Worm (Caenorhabditis elegans): Measurements from ENCODE around the gene F31F4.1.
A peak's percentile ranks its signal among the peaks of the same experiment; 100 is the strongest.

The F31F4.1 gene

ce11 chrV:728822-729493 lies 45.1 kb downstream of the F31F4.1 start:
- no peak for TF ChIP-seq him-1 (tag; optimal IDR thresholded peaks at IDR 0.05)
- no peak for TF ChIP-seq dao-5 (tag; optimal IDR thresholded peaks at IDR 0.05)
- no peak for TF ChIP-seq W03F9.2 (tag; optimal IDR thresholded peaks at IDR 0.05)

ce11 chrV:730216-730615 lies 46.4 kb downstream of the F31F4.1 start:
- TF ChIP-seq him-1 (tag; optimal IDR thresholded peaks at IDR 0.05) (no peak), W03F9.2 (tag; optimal IDR thresholded peaks at IDR 0.05) (peak; percentile 38)

- peak; percentile 41 for TF ChIP-seq W03F9.2 (tag; optimal IDR thresholded peaks at IDR 0.05)
- no peak for TF ChIP-seq dao-5 (tag; optimal IDR thresholded peaks at IDR 0.05)
Observed at ce11 chrV:731330-731729, 47.5 kb downstream of the F31F4.1 start.

- TF ChIP-seq dao-5 (tag; optimal IDR thresholded peaks at IDR 0.05) (no peak), W03F9.2 (tag; optimal IDR thresholded peaks at IDR 0.05) (no peak), him-1 (tag; optimal IDR thresholded peaks at IDR 0.05) (no peak)
Observed at ce11 chrV:736171-736570, 52.3 kb downstream of the F31F4.1 start, which contains the start of gene srj-25. Gene srj-25 (minus strand): TSS chrV:736271.
